Fruit fly (Drosophila melanogaster) whole organism: ENCODE results near the gene CG42237.

ENCODE experiments used
- EcR ChIP-seq, 2 experiments: fragments of >200 bp; optimal IDR thresholded peaks; 2 replicates each; lab custom pipeline; 2017; ENCODE audit warnings: missing biosample characterization in 2 of 2, missing genetic modification characterization in 2 of 2, missing genetic modification reagents in 2 of 2
- pan ChIP-seq: fragments of >200 bp; optimal IDR thresholded peaks from 2 replicates; lab custom pipeline; 2017
- usp ChIP-seq: fragments of >200 bp; optimal IDR thresholded peaks from 2 replicates; lab custom pipeline; 2017; ENCODE audit warnings: missing biosample characterization, missing genetic modification characterization, mixed read lengths

dm6 chrX:13091859-13092258, 23.1 kb upstream of the CG42237 start:
- TF ChIP-seq usp (GFP tag; lab: Kevin White, UChicago) (no peak), pan (no peak), EcR (GFP tag; optimal IDR thresholded peaks at IDR 0.05; lab: Kevin White, UChicago) (no peak)
